Worm (Caenorhabditis elegans) whole organism, L2 larva: ENCODE results near the gene ptp-2.

ENCODE experiments used
- R02D3.7 ChIP-seq: fragments of 150-350 bp; optimal IDR thresholded peaks from 2 replicates; lab custom pipeline; 2014; ENCODE audit warnings: missing biosample characterization, missing genetic modification characterization
- ama-1 ChIP-seq: fragments of 150-350 bp; optimal IDR thresholded peaks from 2 replicates; lab custom pipeline; 2018; ENCODE audit warnings: inconsistent platforms
- lin-13 ChIP-seq: fragments of 150-350 bp; optimal IDR thresholded peaks from 2 replicates; lab custom pipeline; 2014; ENCODE audit warnings: missing biosample characterization, missing genetic modification reagents, missing genetic modification characterization
- nhr-12 ChIP-seq: fragments of 150-350 bp; optimal IDR thresholded peaks from 2 replicates; lab custom pipeline; 2014; ENCODE audit warnings: missing biosample characterization, missing genetic modification characterization
- nhr-237 ChIP-seq: fragments of 150-350 bp; optimal IDR thresholded peaks from 2 replicates; lab custom pipeline; 2014; ENCODE audit warnings: missing biosample characterization, missing genetic modification characterization
- nhr-25 ChIP-seq: fragments of 150-350 bp; sonication (generic microtip); optimal IDR thresholded peaks from 3 replicates; lab custom pipeline; 2014; ENCODE audit warnings: missing biosample characterization, missing genetic modification characterization
- snpc-4 ChIP-seq: fragments of 150-350 bp; optimal IDR thresholded peaks from 2 replicates; lab custom pipeline; 2014; ENCODE audit warnings: missing biosample characterization, missing genetic modification characterization
- ztf-11 ChIP-seq: sonication (generic microtip); optimal IDR thresholded peaks from 2 replicates; lab custom pipeline; 2017; ENCODE audit warnings: missing biosample characterization, missing genetic modification characterization
- ztf-4 ChIP-seq: fragments of 150-350 bp; optimal IDR thresholded peaks from 2 replicates; lab custom pipeline; 2014; ENCODE audit warnings: missing biosample characterization, missing genetic modification characterization

DNA sequence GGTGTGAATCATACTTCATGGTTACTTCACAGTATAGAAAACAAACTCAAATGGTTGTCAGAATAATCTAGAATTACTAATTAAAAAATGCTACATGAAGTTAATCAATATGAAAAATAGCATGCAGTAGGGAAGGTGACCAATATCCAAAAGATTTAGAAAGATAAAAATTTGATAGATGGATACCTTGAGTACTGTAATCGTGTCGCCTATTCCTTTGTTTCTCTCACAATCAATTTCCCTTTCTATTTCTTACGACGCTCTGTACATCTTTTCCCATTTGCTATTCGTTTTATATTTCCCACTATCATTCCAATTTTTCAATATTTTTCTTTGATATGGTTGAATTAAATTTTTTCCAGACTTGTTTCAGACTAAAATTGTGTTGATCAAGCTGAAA lies 42.9 kb downstream of the ptp-2 start, which contains the start of gene B0034.7:
- TF ChIP-seq ztf-11 (no peak), ama-1 (lab: Kevin White, UChicago) (no peak), snpc-4 (tag; lab: Kevin White, UChicago) (no peak), nhr-25 (no peak), ztf-4 (no peak), nhr-12 (tag; lab: Kevin White, UChicago) (no peak), R02D3.7 (no peak), nhr-237 (tag; lab: Kevin White, UChicago) (no peak), lin-13 (GFP tag; lab: Kevin White, UChicago) (no peak)
